Fruit fly (Drosophila melanogaster): ENCODE measurements around the gene Nna1.

Gene Nna1

dm6 chrX:13762372-13762883, 70.3 kb downstream of the Nna1 start, which contains the start of gene rdgB (continued):
- peak; percentile 36 for TF ChIP-seq CG30020 (tag; optimal IDR thresholded peaks at IDR 0.05)
- TF ChIP-seq CG9437 (GFP tag; optimal IDR thresholded peaks at IDR 0.05) = peak; percentile 76
- no peak for TF ChIP-seq MESR4 (GFP tag; optimal IDR thresholded peaks at IDR 0.05)
- TF ChIP-seq CG9727 (GFP tag; optimal IDR thresholded peaks at IDR 0.05) = peak; percentile 75
- TF ChIP-seq CG12659 (GFP tag; optimal IDR thresholded peaks at IDR 0.05) = peak; percentile 87
- no peak for TF ChIP-seq crc (GFP tag; optimal IDR thresholded peaks at IDR 0.05)
- no peak for TF ChIP-seq CG6272 (GFP tag; IDR thresholded peaks at IDR 0.05)
- TF ChIP-seq ranshi (GFP tag; IDR thresholded peaks at IDR 0.05) = peak; percentile 65; the same call in 1 of the 2 replicates
- TF ChIP-seq en (GFP tag; optimal IDR thresholded peaks at IDR 0.05) = no peak
- TF ChIP-seq Mrtf (GFP tag; IDR thresholded peaks at IDR 0.05) = peak; percentile 46; the same call in 2 of the 3 replicates
- TF ChIP-seq CG10543 (GFP tag; optimal IDR thresholded peaks at IDR 0.05) = peak; percentile 89
- no peak for TF ChIP-seq CG3065 (GFP tag; optimal IDR thresholded peaks at IDR 0.05)
- TF ChIP-seq Hr51 (GFP tag; optimal IDR thresholded peaks at IDR 0.05) = peak; percentile 43 to 85
- peak in 1 of 2 experiments; percentile 37 for TF ChIP-seq crp (GFP tag; optimal IDR thresholded peaks at IDR 0.05)
- peak; percentile 72 for TF ChIP-seq Asciz (GFP tag; optimal IDR thresholded peaks at IDR 0.05)
- TF ChIP-seq croc (GFP tag; conservative IDR thresholded peaks at IDR 0.05) = peak; percentile 69; the same call in 2 of the 3 replicates
- TF ChIP-seq CG7963 (GFP tag; IDR thresholded peaks at IDR 0.05; ENCODE audit: partially characterized antibody) = no peak
- peak; percentile 57 for TF ChIP-seq D19B (GFP tag; optimal IDR thresholded peaks at IDR 0.05)
- TF ChIP-seq vfl (GFP tag; optimal IDR thresholded peaks at IDR 0.05) = peak; percentile 32
- TF ChIP-seq CG8089 (GFP tag; optimal IDR thresholded peaks at IDR 0.05) = no peak
- TF ChIP-seq ssp (GFP tag; IDR thresholded peaks at IDR 0.05) = peak; percentile 68
- peak in 1 of 3 experiments; percentile 72 for TF ChIP-seq lola (GFP tag; optimal IDR thresholded peaks at IDR 0.05)
- TF ChIP-seq CG10147 (GFP tag; optimal IDR thresholded peaks at IDR 0.05) = peak; percentile 78
- peak; percentile 81 for TF ChIP-seq CG10979 (tag; optimal IDR thresholded peaks at IDR 0.05)
- peak; percentile 76 for TF ChIP-seq ind (GFP tag; optimal IDR thresholded peaks at IDR 0.05)
- no peak for TF ChIP-seq CkIIα-i1 (GFP tag; IDR thresholded peaks at IDR 0.05)
- peak; percentile 77 for TF ChIP-seq Blimp-1 (GFP tag; optimal IDR thresholded peaks at IDR 0.05)
- TF ChIP-seq CG10654 (GFP tag; optimal IDR thresholded peaks at IDR 0.05) = peak; percentile 58
- peak; percentile 85 for TF ChIP-seq ewg (GFP tag; optimal IDR thresholded peaks at IDR 0.05)
- peak; percentile 87 for TF ChIP-seq CG10209 (GFP tag; optimal IDR thresholded peaks at IDR 0.05)
- TF ChIP-seq rib (GFP tag; IDR thresholded peaks at IDR 0.05) = peak; percentile 66
- peak; percentile 41; the same call in 1 of the 2 replicates for TF ChIP-seq ara (GFP tag; IDR thresholded peaks at IDR 0.05)
- TF ChIP-seq insv (GFP tag; optimal IDR thresholded peaks at IDR 0.05) = peak in 1 of 2 experiments; percentile 39
- peak; percentile 30 for TF ChIP-seq kni (GFP tag; optimal IDR thresholded peaks at IDR 0.05)
- TF ChIP-seq CG14667 (GFP tag; IDR thresholded peaks at IDR 0.05) = no peak
- TF ChIP-seq Usf (GFP tag; optimal IDR thresholded peaks at IDR 0.05) = peak; percentile 53
- TF ChIP-seq hth (optimal IDR thresholded peaks at IDR 0.05) = no peak
- TF ChIP-seq Rfx (GFP tag; IDR thresholded peaks at IDR 0.05) = peak; percentile 83
- TF ChIP-seq Mes4 (GFP tag; optimal IDR thresholded peaks at IDR 0.05) = no peak
- TF ChIP-seq H15 (GFP tag; IDR thresholded peaks at IDR 0.05) = 0 out of 3 replicates have a peak, but pooled peaks have one; percentile 40
- TF ChIP-seq twi (tag; optimal IDR thresholded peaks at IDR 0.05) = peak; percentile 63
- peak; percentile 43 for TF ChIP-seq CG4404 (GFP tag; IDR thresholded peaks at IDR 0.05)
- TF ChIP-seq lov (optimal IDR thresholded peaks at IDR 0.05) = no peak
- TF ChIP-seq lov (GFP tag; IDR thresholded peaks at IDR 0.05) = no peak
- TF ChIP-seq nmo (GFP tag; optimal IDR thresholded peaks at IDR 0.05) = peak; percentile 88
- TF ChIP-seq Hey (tag; optimal IDR thresholded peaks at IDR 0.05) = no peak
- 0 out of 2 replicates have a peak, but pooled peaks have one; percentile 29 for TF ChIP-seq Gsc (GFP tag; IDR thresholded peaks at IDR 0.05)
- 0 out of 2 replicates have a peak, but pooled peaks have one; percentile 60 for TF ChIP-seq CG32767 (GFP tag; IDR thresholded peaks at IDR 0.05)
- TF ChIP-seq gro (GFP tag; optimal IDR thresholded peaks at IDR 0.05) = peak; percentile 23
- TF ChIP-seq Xbp1 (GFP tag; optimal IDR thresholded peaks at IDR 0.05) = peak; percentile 81
